Fruit fly (Drosophila melanogaster) whole organism, embryonic: ENCODE measurements around the gene CG5687.

Experiments used
- Antp ChIP-seq: fragments of 200-800 bp; sonication (Bioruptor generic); optimal IDR thresholded peaks from 3 replicates; lab custom pipeline; 2016; ENCODE audit warnings: missing biosample characterization, missing genetic modification characterization
- Asciz ChIP-seq: fragments of 200-800 bp; sonication (Bioruptor generic); optimal IDR thresholded peaks from 2 replicates; lab custom pipeline; 2017; ENCODE audit warnings: missing biosample characterization, mild to moderate bottlenecking, missing genetic modification characterization, missing genetic modification reagents
- BEAF-32 ChIP-seq: fragments of 200-800 bp; sonication (Bioruptor generic); optimal IDR thresholded peaks from 3 replicates; lab custom pipeline; 2017; ENCODE audit warnings: missing biosample characterization, missing genetic modification characterization, mild to moderate bottlenecking, moderate library complexity, missing genetic modification reagents
- Blimp-1 ChIP-seq: fragments of 200-800 bp; sonication (Bioruptor generic); optimal IDR thresholded peaks from 3 replicates; lab custom pipeline; 2018; ENCODE audit warnings: missing biosample characterization, missing genetic modification characterization, mild to moderate bottlenecking, moderate library complexity, missing genetic modification reagents
- CG10321 ChIP-seq: fragments of 200-800 bp; sonication (Bioruptor generic); IDR thresholded peaks from 2 replicates; pipeline ENCODE4 v1.3.6; 2022; ENCODE audit warnings: missing biosample characterization, missing genetic modification characterization
- CG11723 ChIP-seq: fragments of 200-800 bp; sonication (Bioruptor generic); optimal IDR thresholded peaks from 2 replicates; lab custom pipeline; 2017; ENCODE audit warnings: missing biosample characterization, mild to moderate bottlenecking, missing genetic modification characterization
- CG12104 ChIP-seq: fragments of 200-800 bp; sonication (Bioruptor generic); optimal IDR thresholded peaks from 3 replicates; lab custom pipeline; 2016; ENCODE audit warnings: missing biosample characterization, missing genetic modification characterization
- CG1647 ChIP-seq: fragments of 200-800 bp; sonication (Bioruptor generic); optimal IDR thresholded peaks from 3 replicates; lab custom pipeline; 2016; ENCODE audit warnings: missing biosample characterization, missing genetic modification characterization
- CG3281 ChIP-seq: fragments of 200-800 bp; sonication (Bioruptor generic); optimal IDR thresholded peaks from 3 replicates; lab custom pipeline; 2017; ENCODE audit warnings: missing biosample characterization, mild to moderate bottlenecking, missing genetic modification characterization
- CG4328 ChIP-seq: fragments of 200-800 bp; sonication (Bioruptor generic); optimal IDR thresholded peaks from 3 replicates; lab custom pipeline; 2017; ENCODE audit warnings: missing biosample characterization, missing genetic modification reagents, missing genetic modification characterization
- CG6175 ChIP-seq: fragments of 200-800 bp; sonication (Bioruptor generic); IDR thresholded peaks from 3 replicates; pipeline ENCODE4 v1.3.6; 2022; ENCODE audit warnings: missing biosample characterization, missing genetic modification characterization
- CG8478 ChIP-seq: fragments of >200 bp; optimal IDR thresholded peaks from 2 replicates; lab custom pipeline; 2018
- CG8924 ChIP-seq: fragments of 200-800 bp; optimal IDR thresholded peaks from 3 replicates; lab custom pipeline; 2019; ENCODE audit warnings: missing biosample characterization, mild to moderate bottlenecking, missing genetic modification characterization, moderate library complexity
- CG9215 ChIP-seq: fragments of 200-800 bp; sonication (Bioruptor generic); IDR thresholded peaks from 2 replicates; pipeline ENCODE4 v1.3.6; 2022; ENCODE audit warnings: missing biosample characterization, missing genetic modification characterization
- CG9609 ChIP-seq: fragments of 200-800 bp; sonication (Bioruptor generic); optimal IDR thresholded peaks from 3 replicates; lab custom pipeline; 2016; ENCODE audit warnings: missing biosample characterization, missing genetic modification characterization
- CG9876 ChIP-seq: fragments of 200-800 bp; sonication (Bioruptor generic); optimal IDR thresholded peaks from 2 replicates; lab custom pipeline; 2016; ENCODE audit warnings: missing biosample characterization, missing genetic modification characterization
- Drgx ChIP-seq: fragments of 200-800 bp; sonication (Bioruptor generic); IDR thresholded peaks from 2 replicates; pipeline ENCODE4 v1.3.6; 2022; ENCODE audit warnings: missing biosample characterization, missing genetic modification characterization
- HLH54F ChIP-seq: fragments of 200-800 bp; sonication (Bioruptor generic); optimal IDR thresholded peaks from 3 replicates; lab custom pipeline; 2016; ENCODE audit warnings: missing biosample characterization, missing genetic modification characterization
- HmgD ChIP-seq: fragments of 200-800 bp; sonication (Bioruptor generic); optimal IDR thresholded peaks from 3 replicates; lab custom pipeline; 2016; ENCODE audit warnings: missing biosample characterization, missing genetic modification characterization
- Jarid2 ChIP-seq: fragments of 200-800 bp; sonication (Bioruptor generic); optimal IDR thresholded peaks from 3 replicates; lab custom pipeline; 2017; ENCODE audit warnings: mild to moderate bottlenecking, missing biosample characterization, missing genetic modification reagents, missing genetic modification characterization
- Lhr ChIP-seq: fragments of 200-800 bp; sonication (Bioruptor generic); optimal IDR thresholded peaks from 3 replicates; lab custom pipeline; 2017; ENCODE audit warnings: mild to moderate bottlenecking, missing biosample characterization, missing genetic modification reagents, missing genetic modification characterization
- MTF-1 ChIP-seq: fragments of 200-800 bp; sonication (Bioruptor generic); optimal IDR thresholded peaks from 2 replicates; lab custom pipeline; 2018; ENCODE audit warnings: missing biosample characterization, mild to moderate bottlenecking, missing genetic modification characterization, borderline replicate concordance
- Mrtf ChIP-seq: fragments of 200-800 bp; sonication (Bioruptor generic); IDR thresholded peaks from 3 replicates; pipeline ENCODE4 v1.3.6; 2022; ENCODE audit warnings: missing biosample characterization, missing genetic modification characterization
- Usf ChIP-seq: fragments of 200-800 bp; sonication (Bioruptor generic); optimal IDR thresholded peaks from 2 replicates; lab custom pipeline; 2017; ENCODE audit warnings: missing genotype, missing biosample characterization, missing genetic modification characterization
- Vsx1 ChIP-seq: fragments of 200-800 bp; sonication (Bioruptor generic); optimal IDR thresholded peaks from 2 replicates; lab custom pipeline; 2017; ENCODE audit warnings: missing biosample characterization, mild to moderate bottlenecking, missing genetic modification characterization, missing genetic modification reagents
- Xbp1 ChIP-seq: fragments of 200-800 bp; sonication (Bioruptor generic); optimal IDR thresholded peaks from 3 replicates; lab custom pipeline; 2016; ENCODE audit warnings: missing biosample characterization, mild to moderate bottlenecking, missing genetic modification characterization
- ab ChIP-seq: fragments of 200-800 bp; sonication (Bioruptor generic); optimal IDR thresholded peaks from 2 replicates; lab custom pipeline; 2016; ENCODE audit warnings: missing biosample characterization, missing genetic modification characterization
- ap ChIP-seq: fragments of 200-800 bp; sonication (Bioruptor generic); IDR thresholded peaks from 2 replicates; pipeline ENCODE4 v1.3.6; 2022; ENCODE audit warnings: missing biosample characterization, missing genetic modification characterization
- bbx ChIP-seq: fragments of 200-800 bp; sonication (Bioruptor generic); IDR thresholded peaks from 2 replicates; pipeline ENCODE4 v1.3.6; 2022; ENCODE audit warnings: missing biosample characterization, missing genetic modification characterization; ENCODE audit not compliant: partially characterized antibody
- corto ChIP-seq: fragments of 200-800 bp; sonication (Bioruptor generic); optimal IDR thresholded peaks from 2 replicates; lab custom pipeline; 2016; ENCODE audit warnings: missing biosample characterization, mild to moderate bottlenecking, missing genetic modification characterization, moderate library complexity
- dysf ChIP-seq: fragments of 200-800 bp; sonication (Bioruptor generic); IDR thresholded peaks from 3 replicates; pipeline ENCODE4 v1.3.6; 2022; ENCODE audit warnings: missing biosample characterization, missing genetic modification characterization
- emc ChIP-seq: fragments of 200-800 bp; sonication (Bioruptor generic); optimal IDR thresholded peaks from 2 replicates; lab custom pipeline; 2016; ENCODE audit warnings: missing biosample characterization, missing genetic modification characterization
- ems ChIP-seq: fragments of 200-800 bp; sonication (Bioruptor generic); optimal IDR thresholded peaks from 3 replicates; lab custom pipeline; 2016; ENCODE audit warnings: missing biosample characterization, missing genetic modification characterization
- ham ChIP-seq: fragments of 200-800 bp; sonication (Bioruptor generic); IDR thresholded peaks from 2 replicates; pipeline ENCODE4 v1.3.6; 2022; ENCODE audit warnings: missing biosample characterization, missing genetic modification characterization
- lov ChIP-seq, 2 experiments: fragments of 200-800 bp in 1 of 2; fragments of >200 bp in 1 of 2; sonication (Bioruptor generic) in 1 of 2; IDR thresholded peaks in 1 of 2; optimal IDR thresholded peaks in 1 of 2; 2 replicates in 1 of 2; 3 replicates in 1 of 2; pipeline versions ENCODE4 v1.3.6 to Lab custom; 2017 to 2022; ENCODE audit warnings: missing biosample characterization in 1 of 2, missing genetic modification characterization in 1 of 2
- peb ChIP-seq: fragments of 200-800 bp; sonication (Bioruptor generic); IDR thresholded peaks from 2 replicates; pipeline ENCODE4 v1.3.6; 2022; ENCODE audit warnings: missing biosample characterization, missing genetic modification characterization
- pnt ChIP-seq: fragments of 200-800 bp; sonication (Bioruptor generic); optimal IDR thresholded peaks from 3 replicates; lab custom pipeline; 2016; ENCODE audit warnings: missing biosample characterization, missing genetic modification characterization
- ro ChIP-seq: fragments of 200-800 bp; sonication (Bioruptor generic); IDR thresholded peaks from 2 replicates; pipeline ENCODE4 v1.3.6; 2022; ENCODE audit warnings: missing biosample characterization, missing genetic modification characterization
- sens ChIP-seq: fragments of 200-800 bp; sonication (Bioruptor generic); peaks from one replicate; lab custom pipeline; 2016; ENCODE audit warnings: missing biosample characterization, missing genetic modification characterization
- seq ChIP-seq: fragments of 200-800 bp; sonication (Bioruptor generic); IDR thresholded peaks from 2 replicates; pipeline ENCODE4 v1.3.6; 2022; ENCODE audit warnings: missing biosample characterization, missing genetic modification characterization
- trh ChIP-seq: fragments of 200-800 bp; sonication (Bioruptor generic); optimal IDR thresholded peaks from 2 replicates; lab custom pipeline; 2016; ENCODE audit warnings: missing biosample characterization, missing genetic modification characterization
- vfl ChIP-seq: fragments of 200-800 bp; sonication (Bioruptor generic); optimal IDR thresholded peaks from 2 replicates; lab custom pipeline; 2016; ENCODE audit warnings: missing biosample characterization, missing genetic modification characterization
- zf30C ChIP-seq: fragments of 200-800 bp; sonication (Bioruptor generic); optimal IDR thresholded peaks from 3 replicates; lab custom pipeline; 2018; ENCODE audit warnings: missing biosample characterization, mild to moderate bottlenecking, missing genetic modification characterization

CG5687 gene

dm6 chr3L:1909000-1909399 is 29.9 kb downstream of the CG5687 start:
- no peak for TF ChIP-seq seq (GFP tag; lab: Robert Waterston, UW)
- no peak for TF ChIP-seq Antp
- TF ChIP-seq CG9609 (GFP tag; lab: Kevin White, UChicago), result no peak
- no peak for TF ChIP-seq zf30C (GFP tag; lab: Kevin White, UChicago)
- TF ChIP-seq lov (optimal IDR thresholded peaks at IDR 0.05; lab: Kevin White, UChicago), result no peak
- no peak for TF ChIP-seq lov (GFP tag; IDR thresholded peaks at IDR 0.05; lab: Robert Waterston, UW)
- TF ChIP-seq CG8924 (tag; lab: Kevin White, UChicago), result no peak
- no peak for TF ChIP-seq CG4328 (GFP tag; lab: Kevin White, UChicago)
- no peak for TF ChIP-seq CG11723 (GFP tag; lab: Kevin White, UChicago)
- no peak for TF ChIP-seq corto (GFP tag; lab: Kevin White, UChicago)
- TF ChIP-seq ab (GFP tag; lab: Kevin White, UChicago), result no peak
- no peak for TF ChIP-seq trh (GFP tag; lab: Kevin White, UChicago)
- no peak for TF ChIP-seq Mrtf (GFP tag; lab: Robert Waterston, UW)

dm6 chr3L:1906208-1906607 is 32.7 kb downstream of the CG5687 start:
- peak; percentile 66 for TF ChIP-seq sens (GFP tag; lab: Kevin White, UChicago)
- 0 out of 2 replicates have a peak, but pooled peaks have one; percentile 19 for TF ChIP-seq Drgx (GFP tag; lab: Robert Waterston, UW)
- no peak for TF ChIP-seq HLH54F (GFP tag; lab: Kevin White, UChicago)
- no peak for TF ChIP-seq bbx
- TF ChIP-seq ap (GFP tag; lab: Robert Waterston, UW), result no peak
- no peak for TF ChIP-seq Jarid2 (GFP tag; lab: Kevin White, UChicago)
- no peak for TF ChIP-seq Xbp1 (GFP tag; lab: Kevin White, UChicago)
- TF ChIP-seq zf30C (GFP tag; lab: Kevin White, UChicago), result no peak
- no peak for TF ChIP-seq HmgD
- TF ChIP-seq CG8478 (lab: Kevin White, UChicago), result no peak
- TF ChIP-seq dysf (GFP tag; lab: Robert Waterston, UW), result 0 out of 3 replicates have a peak, but pooled peaks have one; percentile 10
- TF ChIP-seq Blimp-1 (GFP tag; lab: Kevin White, UChicago), result peak; percentile 23
- TF ChIP-seq, all 482 proteins: peak for 4

dm6 chr3L:1905273-1905672 is 33.6 kb downstream of the CG5687 start:
- TF ChIP-seq Drgx (GFP tag; lab: Robert Waterston, UW) (peak; percentile 17; the same call in 1 of the 2 replicates), Usf (GFP tag; lab: Kevin White, UChicago) (no peak)

dm6 chr3L:1904440-1904839 is 34.5 kb downstream of the CG5687 start:
- TF ChIP-seq ham (GFP tag; lab: Robert Waterston, UW), result no peak
- TF ChIP-seq CG6175 (GFP tag; lab: Robert Waterston, UW), result no peak
- TF ChIP-seq ems (GFP tag; lab: Kevin White, UChicago), result no peak
- no peak for TF ChIP-seq Vsx1 (GFP tag; lab: Kevin White, UChicago)
- TF ChIP-seq vfl, result no peak
- no peak for TF ChIP-seq CG3281 (GFP tag; lab: Kevin White, UChicago)
- no peak for TF ChIP-seq Lhr
- TF ChIP-seq pnt (GFP tag; lab: Kevin White, UChicago), result no peak
- no peak for TF ChIP-seq CG9876
- TF ChIP-seq CG12104 (GFP tag; lab: Kevin White, UChicago), result no peak
- TF ChIP-seq emc, result no peak
- no peak for TF ChIP-seq CG10321 (GFP tag; lab: Robert Waterston, UW)
- TF ChIP-seq BEAF-32 (GFP tag; lab: Kevin White, UChicago), result no peak
- TF ChIP-seq CG9215 (GFP tag; lab: Robert Waterston, UW), result no peak
- no peak for TF ChIP-seq ro (GFP tag; lab: Robert Waterston, UW)
- no peak for TF ChIP-seq Asciz (GFP tag; lab: Kevin White, UChicago)
- no peak for TF ChIP-seq CG1647 (GFP tag; lab: Kevin White, UChicago)
- no peak for TF ChIP-seq MTF-1 (GFP tag; lab: Kevin White, UChicago)
- no peak for TF ChIP-seq peb (GFP tag; lab: Robert Waterston, UW)
